Worm (Caenorhabditis elegans) whole organism, dauer: ENCODE data around the gene F25G6.9.

ENCODE experiments used
- unc-62 ChIP-seq: sonication (generic microtip); optimal IDR thresholded peaks from 2 replicates; lab custom pipeline; 2017; ENCODE audit warnings: missing biosample characterization, missing genetic modification reagents, missing genetic modification characterization

The F25G6.9 gene

ce11 chrV:8569841-8570361, at the start of gene F25G6.9, which contains the start of gene symk-1:
Gene F25G6.9, minus strand, starts transcription at chrV:8570000.
Gene symk-1, plus strand, starts transcription at chrV:8570311.
- no peak for TF ChIP-seq unc-62 (GFP tag; lab: Kevin White, UChicago)

DNA sequence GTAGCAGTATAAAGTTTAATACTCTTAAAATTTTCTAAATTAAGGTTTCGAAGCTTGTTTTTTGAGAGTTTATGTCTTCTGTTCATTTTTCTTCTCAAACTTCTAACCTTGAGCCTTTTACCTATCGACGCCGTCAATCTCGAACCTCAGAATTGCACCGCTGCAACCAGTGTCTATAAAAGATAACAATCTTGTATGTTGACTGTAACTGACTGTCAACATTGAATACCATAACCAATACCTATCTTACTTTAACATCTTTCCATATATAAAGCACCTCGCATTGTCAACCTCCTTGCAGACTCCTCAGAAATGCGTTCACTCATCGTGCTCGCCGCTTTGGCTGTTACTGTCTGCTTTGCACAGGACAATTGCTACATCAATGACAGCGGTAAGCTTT, 48.9 kb upstream of the F25G6.9 start, which contains the start of gene grd-5:
TSS of gene grd-5 (plus strand) at position 295 of the 400 bp plus-strand sequence.
- no peak for TF ChIP-seq unc-62 (GFP tag; lab: Kevin White, UChicago)

- TF ChIP-seq unc-62 (GFP tag; lab: Kevin White, UChicago) = no peak
These were observed 45.9 kb upstream of the F25G6.9 start for ce11 chrV:8615711-8616110.

ce11 chrV:8610633-8611404, 41.0 kb upstream of the F25G6.9 start, which contains the start of gene fip-4:
Gene fip-4, minus strand, starts transcription at chrV:8611268.
- no peak for TF ChIP-seq unc-62 (GFP tag; lab: Kevin White, UChicago)

DNA sequence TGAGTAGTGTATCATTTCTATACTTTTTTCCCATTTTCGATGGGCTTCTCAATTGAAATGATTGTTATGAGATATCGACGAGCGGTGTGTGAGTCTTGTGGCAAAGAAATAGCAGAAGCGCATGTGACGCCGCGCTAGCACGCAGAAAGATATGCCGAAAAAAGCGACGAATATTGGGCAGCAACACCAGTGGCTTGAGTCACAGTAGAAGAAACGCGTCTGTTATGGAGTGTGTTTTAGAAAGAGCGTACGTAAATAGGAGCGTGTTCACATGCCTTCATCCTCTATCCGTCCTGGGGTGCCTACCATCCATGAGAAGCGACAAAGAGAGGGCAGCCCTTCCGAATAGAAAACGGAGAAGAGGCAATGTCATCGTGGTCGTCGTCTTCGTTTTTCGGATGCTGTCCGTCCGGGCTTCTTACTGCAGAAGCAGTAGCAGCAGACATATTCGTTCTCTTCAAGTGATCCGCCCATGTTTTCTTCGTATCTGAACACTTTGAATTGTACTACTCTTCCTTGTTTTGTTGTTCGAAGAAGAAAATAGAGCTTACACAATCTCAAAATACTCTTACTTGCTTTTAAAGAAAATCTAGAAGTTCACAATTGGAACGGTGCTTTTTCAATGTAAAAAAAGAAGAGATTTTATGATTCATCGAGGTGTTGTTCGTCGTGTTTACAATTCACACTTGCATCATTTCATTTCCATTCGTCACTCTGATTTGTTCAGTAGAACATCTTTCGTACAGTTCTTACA, 40.2 kb upstream of the F25G6.9 start:
- no peak for TF ChIP-seq unc-62 (GFP tag; lab: Kevin White, UChicago)

DNA sequence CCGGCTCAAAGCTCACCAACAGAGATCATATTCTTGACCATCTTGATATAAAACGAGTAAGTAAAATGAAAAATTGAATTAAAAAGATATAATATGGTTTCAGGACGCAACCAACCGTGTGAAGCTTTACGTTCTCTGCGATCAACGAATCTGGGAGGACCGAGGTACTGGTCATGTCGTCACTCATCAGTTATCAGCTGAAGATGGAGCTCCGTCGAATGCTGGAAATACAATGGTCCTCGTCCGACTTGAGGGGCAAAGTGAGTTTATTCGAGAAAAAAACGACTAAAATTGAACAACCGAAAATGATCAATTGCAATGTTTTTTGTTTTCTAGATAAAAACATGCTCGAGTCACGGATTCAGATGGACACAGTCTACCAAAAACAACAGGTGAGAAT, 38.7 kb upstream of the F25G6.9 start:
- no peak for TF ChIP-seq unc-62 (GFP tag; lab: Kevin White, UChicago)

- no peak for TF ChIP-seq unc-62 (GFP tag; lab: Kevin White, UChicago)
These were observed 37.6 kb upstream of the F25G6.9 start, which contains the start of gene smk-1 for ce11 chrV:8607353-8607850. Gene smk-1, plus strand, starts transcription at chrV:8607800.

- no peak for TF ChIP-seq unc-62 (GFP tag; lab: Kevin White, UChicago)
These were observed 36.4 kb upstream of the F25G6.9 start, which contains the start of gene vps-60 for ce11 chrV:8606099-8606696. Gene vps-60, minus strand, starts transcription at chrV:8606128.

DNA sequence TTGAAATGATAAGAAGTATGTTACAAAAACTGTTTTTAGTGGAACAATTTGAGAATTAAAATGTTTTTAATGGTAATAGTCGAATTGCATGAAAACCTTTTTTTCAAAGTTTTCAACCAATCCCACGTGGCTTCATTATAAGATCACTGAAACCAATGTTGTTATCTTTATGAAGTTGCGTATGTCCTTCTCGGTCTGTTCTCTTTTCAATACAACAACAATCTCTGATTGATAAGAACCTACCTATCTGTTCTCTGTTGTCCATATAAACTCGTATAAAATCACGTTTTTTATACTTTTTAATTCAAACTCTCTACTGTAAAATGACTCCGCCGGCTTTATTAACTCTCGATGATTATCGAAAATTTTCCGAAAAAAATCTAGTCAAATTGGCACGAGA, 33.5 kb upstream of the F25G6.9 start, which contains the start of gene F41E6.5:
TSS of gene F41E6.5 (plus strand) at position 209 of the 400 bp plus-strand sequence.
- TF ChIP-seq unc-62 (GFP tag; lab: Kevin White, UChicago) = no peak

ce11 chrV:8602638-8603037, 32.8 kb upstream of the F25G6.9 start, which contains the start of gene F41E6.15:
Gene F41E6.15, minus strand, starts transcription at chrV:8602738.
- TF ChIP-seq unc-62 (GFP tag; lab: Kevin White, UChicago) = no peak

DNA sequence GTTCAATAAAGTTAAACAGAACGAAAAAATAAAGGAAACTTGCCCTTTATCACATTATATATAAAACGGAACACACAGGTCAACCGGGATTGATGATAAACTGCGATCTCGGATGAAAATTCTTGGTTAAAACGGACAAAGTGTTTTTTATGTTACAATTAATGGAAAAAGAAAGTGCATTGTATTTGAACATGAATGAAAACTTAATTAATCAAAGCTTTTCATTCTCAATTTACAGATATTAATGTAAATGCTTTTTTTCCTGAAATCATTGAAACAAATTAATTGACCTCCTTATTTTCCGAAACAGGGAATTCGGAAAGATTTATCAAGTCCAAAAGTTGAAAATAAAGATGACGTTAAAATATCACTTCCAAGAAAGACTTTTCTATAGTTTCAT, 31.6 kb upstream of the F25G6.9 start, which contains the start of gene F41E6.8:
TSS of gene F41E6.8 (minus strand) at position 101 of the 400 bp plus-strand sequence.
- TF ChIP-seq unc-62 (GFP tag; lab: Kevin White, UChicago) = no peak

DNA sequence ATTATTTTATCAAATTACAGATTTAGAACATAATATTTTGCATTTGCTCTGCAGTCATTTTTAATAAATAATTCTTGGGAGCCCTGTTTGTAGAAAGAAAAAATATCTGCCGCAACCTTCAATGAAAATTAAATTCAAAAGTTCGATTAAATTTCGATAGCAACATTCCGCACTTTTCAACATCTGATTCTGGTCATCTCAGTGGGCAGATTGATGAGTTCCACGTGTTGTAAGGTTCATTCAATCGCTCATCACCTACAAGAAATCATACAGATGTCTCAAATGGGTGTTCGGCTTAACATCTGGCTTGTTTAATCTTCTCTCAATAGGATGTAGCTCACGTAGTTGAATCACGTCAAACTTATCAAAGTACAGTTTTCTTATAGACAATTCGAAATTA, 30.2 kb upstream of the F25G6.9 start:
- no peak for TF ChIP-seq unc-62 (GFP tag; lab: Kevin White, UChicago)

- no peak for TF ChIP-seq unc-62 (GFP tag; lab: Kevin White, UChicago)
These were observed 29.4 kb upstream of the F25G6.9 start, which contains the start of gene F41E6.7 for ce11 chrV:8599192-8599591. Gene F41E6.7, minus strand, starts transcription at chrV:8599292.

- no peak for TF ChIP-seq unc-62 (GFP tag; lab: Kevin White, UChicago)
These were observed 24.5 kb upstream of the F25G6.9 start, which contains the start of gene tag-196 for ce11 chrV:8594105-8594964. Gene tag-196, plus strand, starts transcription at chrV:8594914.
